Worm (Caenorhabditis elegans) whole organism, mixed stage, embryonic: Measurements from ENCODE around the gene dnj-14.

ENCODE experiments used
- bed-3 ChIP-seq: fragments of 200-800 bp; sonication (Bioruptor generic); optimal IDR thresholded peaks from 3 replicates; lab custom pipeline; 2018; ENCODE audit warnings: mild to moderate bottlenecking, missing genetic modification characterization, moderate library complexity, missing compliant biosample characterization
- blmp-1 ChIP-seq: fragments of 150-350 bp; optimal IDR thresholded peaks from 2 replicates; lab custom pipeline; 2014; ENCODE audit warnings: missing biosample characterization, missing genetic modification characterization
- ceh-39 ChIP-seq: fragments of 150-350 bp; optimal IDR thresholded peaks from 2 replicates; lab custom pipeline; 2014; ENCODE audit warnings: missing biosample characterization, missing genetic modification characterization
- ceh-43 ChIP-seq: fragments of 200-800 bp; sonication (Bioruptor generic); optimal IDR thresholded peaks from 2 replicates; lab custom pipeline; 2018; ENCODE audit warnings: mild to moderate bottlenecking, missing genetic modification characterization, moderate library complexity, missing compliant biosample characterization
- ceh-83 ChIP-seq: fragments of 200-800 bp; sonication (Bioruptor generic); optimal IDR thresholded peaks from 2 replicates; lab custom pipeline; 2018; ENCODE audit warnings: mild to moderate bottlenecking, missing genetic modification characterization, missing compliant biosample characterization
- ces-1 ChIP-seq: fragments of 150-350 bp; optimal IDR thresholded peaks from 2 replicates; lab custom pipeline; 2014; ENCODE audit warnings: missing biosample characterization, missing genetic modification reagents, missing genetic modification characterization
- cnd-1 ChIP-seq: fragments of 200-800 bp; sonication (Bioruptor generic); optimal IDR thresholded peaks from 2 replicates; lab custom pipeline; 2018; ENCODE audit warnings: mild to moderate bottlenecking, missing genetic modification characterization, missing compliant biosample characterization
- drap-1 ChIP-seq: fragments of 200-800 bp; sonication (Bioruptor generic); optimal IDR thresholded peaks from 3 replicates; lab custom pipeline; 2018; ENCODE audit warnings: mild to moderate bottlenecking, missing genetic modification characterization, missing compliant biosample characterization
- elt-1 ChIP-seq: sonication (generic microtip); optimal IDR thresholded peaks from 2 replicates; lab custom pipeline; 2017; ENCODE audit warnings: missing genetic modification characterization, mild to moderate bottlenecking, missing compliant biosample characterization, antibody characterized with exemption, moderate library complexity, borderline replicate concordance; ENCODE audit not compliant: insufficient read depth
- elt-3 ChIP-seq: fragments of 150-350 bp; optimal IDR thresholded peaks from 2 replicates; lab custom pipeline; 2014; ENCODE audit warnings: missing biosample characterization, missing genetic modification characterization
- flh-1 ChIP-seq: fragments of 200-800 bp; sonication (Bioruptor generic); optimal IDR thresholded peaks from 2 replicates; lab custom pipeline; 2018; ENCODE audit warnings: mild to moderate bottlenecking, missing genetic modification characterization, moderate library complexity, missing compliant biosample characterization
- ham-2 ChIP-seq: fragments of 200-800 bp; sonication (Bioruptor generic); optimal IDR thresholded peaks from 2 replicates; lab custom pipeline; 2018; ENCODE audit warnings: mild to moderate bottlenecking, missing genetic modification characterization, missing compliant biosample characterization
- hlh-1 ChIP-seq: fragments of 150-350 bp; optimal IDR thresholded peaks from 2 replicates; lab custom pipeline; 2014; ENCODE audit warnings: missing biosample characterization, missing genetic modification reagents, missing genetic modification characterization
- lin-13 ChIP-seq: fragments of 150-350 bp; optimal IDR thresholded peaks from 2 replicates; lab custom pipeline; 2014; ENCODE audit warnings: missing biosample characterization, missing genetic modification characterization
- lin-32 ChIP-seq: fragments of 200-800 bp; sonication (Bioruptor generic); optimal IDR thresholded peaks from 2 replicates; lab custom pipeline; 2018; ENCODE audit warnings: mild to moderate bottlenecking, missing genetic modification characterization, missing compliant biosample characterization
- lsy-2 ChIP-seq: fragments of 150-350 bp; optimal IDR thresholded peaks from 2 replicates; lab custom pipeline; 2014; ENCODE audit warnings: missing biosample characterization, missing genetic modification characterization
- mab-5 ChIP-seq: fragments of 150-350 bp; optimal IDR thresholded peaks from 2 replicates; lab custom pipeline; 2014; ENCODE audit warnings: missing biosample characterization, missing genetic modification characterization
- mep-1 ChIP-seq: fragments of 150-350 bp; optimal IDR thresholded peaks from 2 replicates; lab custom pipeline; 2017; ENCODE audit warnings: missing biosample characterization, missing genetic modification reagents, missing genetic modification characterization, inconsistent platforms
- mls-2 ChIP-seq: sonication (generic microtip); optimal IDR thresholded peaks from 2 replicates; lab custom pipeline; 2016; ENCODE audit warnings: mild to moderate bottlenecking, missing genetic modification characterization, moderate library complexity, missing compliant biosample characterization
- nhr-12 ChIP-seq: fragments of 150-350 bp; optimal IDR thresholded peaks from 2 replicates; lab custom pipeline; 2014; ENCODE audit warnings: missing biosample characterization, missing genetic modification characterization
- nhr-237 ChIP-seq: fragments of 150-350 bp; optimal IDR thresholded peaks from 2 replicates; lab custom pipeline; 2014; ENCODE audit warnings: missing biosample characterization, missing genetic modification characterization
- pha-4 ChIP-seq: fragments of 150-350 bp; optimal IDR thresholded peaks from 2 replicates; lab custom pipeline; 2018; ENCODE audit warnings: missing biosample characterization, missing genetic modification reagents, missing genetic modification characterization
- sem-2 ChIP-seq: fragments of 200-800 bp; sonication (Bioruptor generic); optimal IDR thresholded peaks from 2 replicates; lab custom pipeline; 2018; ENCODE audit warnings: mild to moderate bottlenecking, missing genetic modification characterization, missing compliant biosample characterization
- snpc-4 ChIP-seq: fragments of 150-350 bp; optimal IDR thresholded peaks from 2 replicates; lab custom pipeline; 2014; ENCODE audit warnings: missing biosample characterization, missing genetic modification characterization
- sptf-1 ChIP-seq: sonication (generic microtip); optimal IDR thresholded peaks from 2 replicates; lab custom pipeline; 2017; ENCODE audit warnings: mild to moderate bottlenecking, missing genetic modification characterization, moderate library complexity, missing compliant biosample characterization
- tbx-8 ChIP-seq: fragments of 200-800 bp; sonication (Bioruptor generic); optimal IDR thresholded peaks from 2 replicates; lab custom pipeline; 2018; ENCODE audit warnings: mild to moderate bottlenecking, missing genetic modification characterization, moderate library complexity, missing compliant biosample characterization
- unc-39 ChIP-seq: fragments of 150-350 bp; optimal IDR thresholded peaks from 2 replicates; lab custom pipeline; 2014; ENCODE audit warnings: missing biosample characterization, missing genetic modification characterization
- unc-62 ChIP-seq: fragments of 150-350 bp; optimal IDR thresholded peaks from 2 replicates; lab custom pipeline; 2014; ENCODE audit warnings: missing biosample characterization, missing genetic modification reagents, missing genetic modification characterization
- zip-8 ChIP-seq: fragments of 150-350 bp; optimal IDR thresholded peaks from 2 replicates; lab custom pipeline; 2014; ENCODE audit warnings: missing biosample characterization, missing genetic modification characterization
- ztf-11 ChIP-seq: fragments of 150-350 bp; optimal IDR thresholded peaks from 2 replicates; lab custom pipeline; 2014; ENCODE audit warnings: missing biosample characterization, missing genetic modification characterization

Gene dnj-14

ce11 chrX:4704877-4705276, 6.7 kb downstream of the dnj-14 start, which contains the start of gene aqp-8:
aqp-8 (minus strand) TSS chrX:4704977.
- no peak for TF ChIP-seq ham-2 (GFP tag; lab: Kevin White, UChicago)
- TF ChIP-seq elt-1 = no peak
- TF ChIP-seq blmp-1 = no peak
- TF ChIP-seq lin-32 = no peak
- TF ChIP-seq bed-3 (GFP tag; lab: Kevin White, UChicago) = no peak
- no peak for TF ChIP-seq elt-3
- no peak for TF ChIP-seq ztf-11 (tag; lab: Kevin White, UChicago)
- no peak for TF ChIP-seq pha-4
- no peak for TF ChIP-seq nhr-12
- no peak for TF ChIP-seq mls-2 (tag; lab: Kevin White, UChicago)
- TF ChIP-seq ceh-43 = no peak

DNA sequence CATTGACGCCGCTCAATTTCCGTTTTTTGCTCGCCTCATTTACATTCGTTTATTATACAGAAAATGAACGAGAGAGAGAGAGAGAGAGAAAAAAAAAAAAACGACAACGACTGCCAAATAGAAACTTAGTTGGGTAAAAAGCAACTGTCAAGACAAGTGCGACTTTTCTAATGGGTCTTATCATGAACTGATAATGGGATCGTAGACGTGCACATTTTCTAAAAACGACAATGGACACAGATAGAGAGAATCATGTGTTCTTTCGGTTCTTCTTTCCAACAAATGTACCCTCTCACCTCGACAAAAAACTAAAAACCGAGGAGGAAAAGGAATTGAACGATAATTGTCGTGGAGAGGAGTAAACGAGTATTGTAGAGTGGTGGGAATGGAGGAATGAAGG, 11.5 kb downstream of the dnj-14 start:
- TF ChIP-seq sem-2 (GFP tag; lab: Kevin White, UChicago) (no peak), mep-1 (tag; lab: Kevin White, UChicago) (no peak), drap-1 (GFP tag; lab: Kevin White, UChicago) (no peak)

DNA sequence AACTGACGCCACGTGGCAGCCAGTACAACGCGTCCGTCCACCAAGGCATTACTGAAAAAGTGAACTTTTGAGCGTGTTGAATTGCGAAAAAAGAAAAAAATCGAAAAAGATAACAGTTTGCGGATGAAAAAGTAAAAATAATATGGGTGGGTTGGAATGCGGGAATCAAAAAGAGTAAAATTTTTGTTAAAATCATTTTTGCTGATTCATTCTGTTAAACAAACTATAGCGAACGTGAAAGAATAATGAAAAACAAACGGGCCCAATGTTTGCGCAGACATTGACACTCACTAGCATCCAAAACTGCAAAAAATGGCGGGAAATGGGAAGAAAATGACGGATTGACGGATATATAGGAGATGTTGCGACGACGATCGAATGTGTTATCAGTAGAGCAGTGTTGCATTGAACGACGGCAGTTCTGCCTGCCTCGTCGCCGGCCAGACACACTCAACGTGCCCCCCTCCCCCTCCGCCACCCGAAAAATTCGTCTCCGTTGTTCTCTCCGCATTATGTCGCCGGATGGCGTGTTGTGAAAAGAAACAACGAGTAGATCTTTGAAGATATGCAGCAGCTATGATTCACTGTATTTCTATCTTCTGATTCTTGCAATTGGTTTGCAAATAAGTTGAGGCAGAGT, 12.0 kb downstream of the dnj-14 start, which contains the start of gene hyl-2:
TSS of gene hyl-2 (minus strand) at position 51 of the 640 bp plus-strand sequence.
- peak; percentile 8 for TF ChIP-seq mls-2 (tag; lab: Kevin White, UChicago)
- TF ChIP-seq sptf-1 (tag; lab: Kevin White, UChicago) = peak; percentile 42
- no peak for TF ChIP-seq ces-1 (GFP tag; lab: Kevin White, UChicago)
- peak; percentile 21 for TF ChIP-seq elt-1
- TF ChIP-seq ham-2 (GFP tag; lab: Kevin White, UChicago) = peak; percentile 37
- TF ChIP-seq cnd-1 = peak; percentile 39
- TF ChIP-seq lin-13 (tag; lab: Kevin White, UChicago) = peak; percentile 10
- TF ChIP-seq snpc-4 (tag; lab: Kevin White, UChicago) = no peak
- TF ChIP-seq hlh-1 (tag; lab: Kevin White, UChicago) = peak; percentile 5

ce11 chrX:4698271-4698670, 13.3 kb downstream of the dnj-14 start:
- no peak for TF ChIP-seq pha-4
- no peak for TF ChIP-seq ceh-43
- no peak for TF ChIP-seq flh-1
- no peak for TF ChIP-seq mab-5
- TF ChIP-seq lin-13 (tag; lab: Kevin White, UChicago) = no peak
- TF ChIP-seq sptf-1 (tag; lab: Kevin White, UChicago) = no peak
- TF ChIP-seq drap-1 (GFP tag; lab: Kevin White, UChicago) = no peak
- TF ChIP-seq nhr-237 (tag; lab: Kevin White, UChicago) = no peak
- TF ChIP-seq ceh-39 (tag; lab: Kevin White, UChicago) = no peak
- TF ChIP-seq elt-1 = no peak
- TF ChIP-seq ceh-83 (GFP tag; lab: Kevin White, UChicago) = no peak
- no peak for TF ChIP-seq sem-2 (GFP tag; lab: Kevin White, UChicago)
- TF ChIP-seq bed-3 (GFP tag; lab: Kevin White, UChicago) = no peak
- no peak for TF ChIP-seq ces-1 (GFP tag; lab: Kevin White, UChicago)
- no peak for TF ChIP-seq lsy-2 (tag; lab: Kevin White, UChicago)
- no peak for TF ChIP-seq lin-32

DNA sequence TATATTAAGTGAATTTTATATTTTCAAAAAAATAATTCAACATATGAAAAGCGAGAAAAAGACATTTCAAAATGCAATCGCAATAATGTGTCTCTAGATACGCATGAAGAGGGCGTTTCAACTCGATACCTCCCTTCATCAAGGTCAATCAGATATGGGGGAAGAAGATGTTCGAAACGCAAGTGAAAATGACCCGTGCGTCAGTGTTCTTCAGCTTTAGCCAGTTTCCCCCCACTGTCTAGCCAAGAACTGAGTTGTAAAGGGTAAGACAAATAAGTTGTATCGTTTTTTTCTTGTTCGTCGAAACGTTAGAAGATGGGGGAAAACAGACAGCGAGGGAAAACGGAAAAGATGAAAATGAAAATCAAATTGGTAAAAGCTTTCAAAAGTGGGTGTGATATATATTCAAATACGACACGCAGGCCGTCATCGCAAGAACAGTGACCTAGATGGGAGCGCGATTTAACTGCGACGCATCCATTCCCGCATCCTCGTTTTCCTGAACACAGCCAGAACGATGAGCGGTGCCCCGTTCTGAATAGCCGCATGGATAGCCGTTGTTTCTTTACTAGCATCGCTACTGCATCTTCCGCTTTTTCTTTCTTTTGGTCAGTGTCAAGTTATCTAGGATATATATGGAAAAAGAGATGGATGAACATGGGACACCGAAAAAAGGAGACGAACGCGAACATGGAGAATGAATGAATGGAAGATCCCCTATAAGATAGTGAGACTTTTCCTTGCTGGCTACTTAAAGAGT, 16.8 kb downstream of the dnj-14 start:
- TF ChIP-seq blmp-1 (peak; percentile 28), ham-2 (GFP tag; lab: Kevin White, UChicago) (peak; percentile 93), ztf-11 (tag; lab: Kevin White, UChicago) (no peak)

DNA sequence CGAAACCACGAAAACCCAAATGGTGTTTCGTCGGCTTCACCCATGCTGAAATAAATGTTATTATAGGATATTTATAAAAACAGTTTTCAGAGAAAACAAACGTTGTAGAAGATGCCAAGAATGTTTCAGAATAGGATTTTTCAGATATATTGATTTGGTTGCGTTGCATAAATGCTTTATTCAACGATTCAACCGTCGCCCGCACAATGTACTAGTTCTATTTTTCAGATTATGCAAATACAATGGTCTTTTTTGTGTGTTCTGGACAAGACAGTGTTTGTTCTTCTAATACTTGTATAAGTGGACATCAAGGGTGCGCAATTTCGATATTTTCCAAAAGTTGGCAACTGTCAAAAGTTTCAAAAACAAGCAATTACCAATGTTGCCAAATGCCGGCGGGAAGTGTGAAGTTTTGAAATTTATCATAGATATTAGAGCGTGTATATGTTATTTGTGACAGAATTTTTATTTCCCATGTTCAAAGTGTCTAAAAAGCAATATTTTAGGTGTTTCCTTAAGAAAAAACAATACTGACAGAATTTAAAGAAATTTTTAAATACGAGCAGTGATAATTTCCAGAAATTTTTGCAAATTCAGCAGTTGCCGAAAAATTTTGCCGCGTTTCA, 20.3 kb downstream of the dnj-14 start, which contains the start of gene K02G10.5:
TSS of gene K02G10.5 (minus strand) at position 51 of the 626 bp plus-strand sequence.
- TF ChIP-seq unc-62 (GFP tag; lab: Kevin White, UChicago) (no peak), zip-8 (tag; lab: Kevin White, UChicago) (no peak), mls-2 (tag; lab: Kevin White, UChicago) (no peak), ceh-83 (GFP tag; lab: Kevin White, UChicago) (no peak), elt-3 (no peak), mab-5 (no peak), cnd-1 (no peak), unc-39 (no peak), nhr-12 (no peak), bed-3 (GFP tag; lab: Kevin White, UChicago) (no peak), nhr-237 (tag; lab: Kevin White, UChicago) (no peak), blmp-1 (no peak), tbx-8 (no peak), lin-13 (tag; lab: Kevin White, UChicago) (no peak), hlh-1 (tag; lab: Kevin White, UChicago) (no peak)
